Worm (Caenorhabditis elegans): ENCODE results near the gene hrg-3.

- TF ChIP-seq ama-1 (optimal IDR thresholded peaks at IDR 0.05), result no peak
- no peak for TF ChIP-seq jun-1 (tag; optimal IDR thresholded peaks at IDR 0.05)
- no peak for TF ChIP-seq egl-13 (tag; optimal IDR thresholded peaks at IDR 0.05)
- no peak for TF ChIP-seq tbx-2 (tag; optimal IDR thresholded peaks at IDR 0.05)
- TF ChIP-seq nhr-11 (tag; optimal IDR thresholded peaks at IDR 0.05), result no peak
- TF ChIP-seq nhr-237 (tag; optimal IDR thresholded peaks at IDR 0.05), result no peak
- no peak for TF ChIP-seq lin-39 (tag; optimal IDR thresholded peaks at IDR 0.05)
- TF ChIP-seq aly-2 (tag; optimal IDR thresholded peaks at IDR 0.05), result no peak
- no peak for TF ChIP-seq pqm-1 (tag; optimal IDR thresholded peaks at IDR 0.05)
- no peak for TF ChIP-seq lin-15B (tag; optimal IDR thresholded peaks at IDR 0.05)
- TF ChIP-seq vab-15 (tag; optimal IDR thresholded peaks at IDR 0.05), result no peak
- no peak for TF ChIP-seq fkh-10 (GFP tag; optimal IDR thresholded peaks at IDR 0.05)
These were observed 6.0 kb upstream of the hrg-3 start, which contains the start of gene F58E6.4 for ce11 chrV:9750308-9750707.

Data from whole organism, L1 larva.